Worm (Caenorhabditis elegans) whole organism, L2 larva: ENCODE data around the gene F53A10.2.

ENCODE experiments used
- ama-1 ChIP-seq: fragments of 150-350 bp; optimal IDR thresholded peaks from 2 replicates; lab custom pipeline; 2018; ENCODE audit warnings: inconsistent platforms
- elt-3 ChIP-seq: sonication (generic microtip); optimal IDR thresholded peaks from 2 replicates; lab custom pipeline; 2017; ENCODE audit warnings: missing biosample characterization, missing genetic modification characterization
- lin-13 ChIP-seq: fragments of 150-350 bp; optimal IDR thresholded peaks from 2 replicates; lab custom pipeline; 2014; ENCODE audit warnings: missing biosample characterization, missing genetic modification reagents, missing genetic modification characterization
- nhr-10 ChIP-seq: sonication (generic microtip); optimal IDR thresholded peaks from 2 replicates; lab custom pipeline; 2017; ENCODE audit warnings: missing biosample characterization, missing genetic modification characterization
- nhr-23 ChIP-seq: fragments of 150-350 bp; optimal IDR thresholded peaks from 2 replicates; lab custom pipeline; 2014; ENCODE audit warnings: missing biosample characterization, missing genetic modification reagents, missing genetic modification characterization
- unc-62 ChIP-seq: fragments of 150-350 bp; optimal IDR thresholded peaks from 2 replicates; lab custom pipeline; 2014; ENCODE audit warnings: missing biosample characterization, missing genetic modification reagents, missing genetic modification characterization

DNA sequence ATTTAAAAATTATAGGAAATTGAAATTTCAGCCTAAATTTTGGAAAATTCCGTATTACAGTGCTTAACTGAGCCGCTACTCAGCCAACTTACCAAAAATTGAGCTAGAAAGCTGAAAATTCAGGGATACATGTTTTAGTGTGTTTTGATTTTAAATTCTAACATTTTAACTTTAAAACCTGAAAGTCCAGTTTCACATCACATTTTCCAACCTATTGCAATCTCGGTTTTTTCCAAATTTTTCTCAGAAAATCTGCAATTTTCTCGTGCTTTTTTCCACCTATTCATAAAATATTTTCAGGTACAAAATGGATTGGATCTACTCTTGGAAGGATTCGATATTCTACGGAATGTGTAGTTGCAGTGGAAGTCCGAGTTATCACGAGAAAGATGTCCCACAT lies at the start of gene F53A10.2:
- TF ChIP-seq elt-3 (tag; lab: Kevin White, UChicago): no peak
- no peak for TF ChIP-seq lin-13
- TF ChIP-seq unc-62 (GFP tag; lab: Kevin White, UChicago): no peak
- TF ChIP-seq nhr-10 (tag; lab: Kevin White, UChicago): no peak
- TF ChIP-seq nhr-23: no peak
- TF ChIP-seq ama-1 (lab: Kevin White, UChicago): no peak
